Worm (Caenorhabditis elegans): ENCODE results near the gene str-73.

The str-73 gene

ce11 chrV:16420696-16421095, 9.3 kb upstream of the str-73 start, which contains the start of gene srw-48:
Gene srw-48 (plus strand): TSS chrV:16420996.
- no peak for TF ChIP-seq mep-1 (tag; optimal IDR thresholded peaks at IDR 0.05)

- no peak for TF ChIP-seq lin-32 (GFP tag; optimal IDR thresholded peaks at IDR 0.05)
- no peak for TF ChIP-seq unc-62 (GFP tag; optimal IDR thresholded peaks at IDR 0.05)
- no peak for TF ChIP-seq M03D4.4 (tag; optimal IDR thresholded peaks at IDR 0.05)
- no peak for TF ChIP-seq sem-2 (GFP tag; optimal IDR thresholded peaks at IDR 0.05)
- TF ChIP-seq cnd-1 (tag; optimal IDR thresholded peaks at IDR 0.05) = no peak
- TF ChIP-seq ham-2 (GFP tag; optimal IDR thresholded peaks at IDR 0.05) = no peak
- no peak for TF ChIP-seq unc-120 (tag; optimal IDR thresholded peaks at IDR 0.05; ENCODE audit: poor library complexity, severe bottlenecking)
- TF ChIP-seq sptf-1 (tag; optimal IDR thresholded peaks at IDR 0.05) = no peak
- no peak for TF ChIP-seq nhr-237 (tag; optimal IDR thresholded peaks at IDR 0.05)
- no peak for TF ChIP-seq mab-5 (tag; optimal IDR thresholded peaks at IDR 0.05)
- TF ChIP-seq ceh-39 (tag; optimal IDR thresholded peaks at IDR 0.05) = no peak
- TF ChIP-seq flh-1 (GFP tag; optimal IDR thresholded peaks at IDR 0.05) = no peak
- no peak for TF ChIP-seq nhr-76 (tag; optimal IDR thresholded peaks at IDR 0.05)
Observed at ce11 chrV:16424428-16424827, 5.6 kb upstream of the str-73 start, which contains the start of gene srw-29. Gene srw-29 (minus strand): TSS chrV:16424528.

DNA sequence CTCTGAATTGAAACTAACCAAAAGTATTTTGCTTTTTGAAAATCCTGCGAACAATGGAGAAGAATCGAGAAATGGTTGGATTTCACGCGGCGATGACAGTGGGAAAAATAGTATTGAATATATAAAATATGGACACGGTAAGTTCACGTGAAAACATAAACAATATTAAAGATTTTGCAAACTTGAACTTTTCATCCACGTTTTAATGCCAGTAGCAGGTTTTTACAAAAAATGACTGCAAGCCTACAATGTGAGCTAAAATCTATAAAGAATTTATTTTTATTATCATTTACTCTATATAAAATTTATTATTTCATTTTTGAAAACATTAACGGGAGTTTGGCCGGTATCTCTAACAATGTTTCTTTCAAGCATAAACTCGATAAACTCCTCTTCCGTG, 537 bp upstream of the str-73 start, which contains the start of gene F26D2.10:
F26D2.10 (minus strand) TSS at position 101 of the 400 bp plus-strand sequence.
- TF ChIP-seq ham-2 (GFP tag; optimal IDR thresholded peaks at IDR 0.05) (no peak), nhr-76 (tag; optimal IDR thresholded peaks at IDR 0.05) (no peak)

ce11 chrV:16433471-16433870, 3.4 kb downstream of the str-73 start, which contains the start of gene clec-234:
Gene clec-234 (minus strand): TSS chrV:16433571.
- no peak for TF ChIP-seq zip-8 (tag; optimal IDR thresholded peaks at IDR 0.05)
- no peak for TF ChIP-seq elt-3 (tag; optimal IDR thresholded peaks at IDR 0.05)
- no peak for TF ChIP-seq ces-1 (GFP tag; optimal IDR thresholded peaks at IDR 0.05)
- TF ChIP-seq ztf-11 (tag; optimal IDR thresholded peaks at IDR 0.05) = no peak
- TF ChIP-seq ceh-43 (GFP tag; optimal IDR thresholded peaks at IDR 0.05) = no peak
- no peak for TF ChIP-seq nhr-237 (tag; optimal IDR thresholded peaks at IDR 0.05)
- TF ChIP-seq bed-3 (GFP tag; optimal IDR thresholded peaks at IDR 0.05) = no peak
- TF ChIP-seq ham-2 (GFP tag; optimal IDR thresholded peaks at IDR 0.05) = no peak
- TF ChIP-seq nhr-76 (tag; optimal IDR thresholded peaks at IDR 0.05) = no peak
- TF ChIP-seq ceh-39 (tag; optimal IDR thresholded peaks at IDR 0.05) = no peak
- TF ChIP-seq M03D4.4 (tag; optimal IDR thresholded peaks at IDR 0.05) = no peak

DNA sequence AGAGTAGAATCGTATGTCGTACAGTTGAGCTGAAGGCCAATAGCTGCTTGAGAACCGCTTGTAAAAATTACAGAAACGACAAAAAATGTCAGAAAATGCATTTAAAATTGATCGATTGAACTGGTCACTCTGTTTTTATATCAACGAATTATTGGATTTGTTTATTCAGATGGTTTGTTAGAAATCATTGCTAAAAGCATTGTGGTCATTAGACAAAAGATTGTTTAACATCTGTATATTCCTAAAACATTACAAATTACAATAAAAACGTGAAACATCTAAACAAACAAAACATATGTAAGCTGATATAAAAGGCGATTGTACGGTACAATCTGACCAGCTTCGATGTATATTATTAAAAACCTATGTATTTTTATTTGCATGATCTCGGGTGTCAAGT, 5.5 kb downstream of the str-73 start, which contains the start of the genes F26D2.13 and F26D2.14:
F26D2.13 (minus strand) TSS at position 101 of the 400 bp plus-strand sequence.
F26D2.14 (plus strand) TSS at position 346 of the 400 bp plus-strand sequence.
- no peak for TF ChIP-seq drap-1 (GFP tag; optimal IDR thresholded peaks at IDR 0.05)
- TF ChIP-seq unc-39 (tag; optimal IDR thresholded peaks at IDR 0.05) = no peak
- TF ChIP-seq hlh-1 (tag; optimal IDR thresholded peaks at IDR 0.05) = no peak
- TF ChIP-seq ceh-83 (GFP tag; optimal IDR thresholded peaks at IDR 0.05) = no peak
- TF ChIP-seq flh-1 (GFP tag; optimal IDR thresholded peaks at IDR 0.05) = no peak
- no peak for TF ChIP-seq nhr-12 (tag; optimal IDR thresholded peaks at IDR 0.05)
- no peak for TF ChIP-seq ham-2 (GFP tag; optimal IDR thresholded peaks at IDR 0.05)
- TF ChIP-seq elt-3 (tag; optimal IDR thresholded peaks at IDR 0.05) = no peak
- no peak for TF ChIP-seq snpc-4 (tag; optimal IDR thresholded peaks at IDR 0.05)
- no peak for TF ChIP-seq lin-13 (tag; optimal IDR thresholded peaks at IDR 0.05)
- TF ChIP-seq bed-3 (GFP tag; optimal IDR thresholded peaks at IDR 0.05) = no peak
- no peak for TF ChIP-seq nhr-2 (tag; optimal IDR thresholded peaks at IDR 0.05)
- no peak for TF ChIP-seq blmp-1 (tag; optimal IDR thresholded peaks at IDR 0.05)
- no peak for TF ChIP-seq ces-1 (GFP tag; optimal IDR thresholded peaks at IDR 0.05)

DNA sequence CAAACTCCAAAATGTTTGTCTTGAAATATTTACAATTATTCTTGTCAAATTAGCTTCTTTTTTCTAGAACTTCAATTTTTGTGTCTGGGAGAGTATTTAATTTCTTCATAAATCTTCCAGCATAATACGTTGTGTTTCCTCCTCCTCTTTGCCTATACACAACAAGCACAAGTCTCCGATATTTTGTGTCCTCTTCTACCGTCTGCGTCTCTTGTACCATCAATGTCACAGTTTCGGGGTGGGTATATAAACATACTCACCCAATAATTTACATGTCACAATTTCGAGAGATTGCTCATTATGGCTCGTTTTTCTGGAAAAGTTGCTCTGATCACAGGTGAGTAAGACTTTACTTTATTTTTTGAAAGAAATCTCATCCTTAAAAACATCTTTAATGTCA, 7.5 kb downstream of the str-73 start, which contains the start of gene F26D2.15:
F26D2.15 (plus strand) TSS at position 301 of the 400 bp plus-strand sequence.
- no peak for TF ChIP-seq lin-13 (tag; optimal IDR thresholded peaks at IDR 0.05)
- TF ChIP-seq elt-1 (tag; optimal IDR thresholded peaks at IDR 0.05; ENCODE audit: borderline replicate concordance, insufficient read depth) = no peak
